Fruit fly (Drosophila melanogaster) whole organism, embryonic: ENCODE results near the gene CG6659.
A peak's percentile ranks its signal among the peaks of the same experiment; 100 is the strongest.

Experiments used
- CG11093 ChIP-seq: fragments of 200-800 bp; sonication (Bioruptor generic); IDR thresholded peaks from 3 replicates; pipeline ENCODE4 v1.3.6; 2022; ENCODE audit warnings: missing biosample characterization, missing genetic modification characterization
- CG11456 ChIP-seq: fragments of 200-800 bp; sonication (Bioruptor generic); IDR thresholded peaks from 3 replicates; pipeline ENCODE4 v1.3.6; 2022; ENCODE audit warnings: missing biosample characterization, missing genetic modification characterization
- CG12104 ChIP-seq: fragments of 200-800 bp; sonication (Bioruptor generic); optimal IDR thresholded peaks from 3 replicates; lab custom pipeline; 2016; ENCODE audit warnings: missing biosample characterization, missing genetic modification characterization
- CG13123 ChIP-seq: fragments of 200-800 bp; sonication (Bioruptor generic); optimal IDR thresholded peaks from 2 replicates; lab custom pipeline; 2016; ENCODE audit warnings: missing biosample characterization, missing genetic modification characterization
- CG13287 ChIP-seq: fragments of 200-800 bp; sonication (Bioruptor generic); IDR thresholded peaks from 2 replicates; pipeline ENCODE4 v1.3.6; 2022; ENCODE audit warnings: missing biosample characterization, missing genetic modification characterization; ENCODE audit not compliant: partially characterized antibody
- CG13624 ChIP-seq: fragments of 200-800 bp; sonication (Bioruptor generic); optimal IDR thresholded peaks from 2 replicates; lab custom pipeline; 2016; ENCODE audit warnings: missing biosample characterization, missing genetic modification characterization
- CG14441 ChIP-seq: fragments of 200-800 bp; sonication (Bioruptor generic); IDR thresholded peaks from 2 replicates; pipeline ENCODE4 v1.3.6; 2022; ENCODE audit warnings: missing biosample characterization, missing genetic modification characterization
- CG15696 ChIP-seq: fragments of 200-800 bp; sonication (Bioruptor generic); optimal IDR thresholded peaks from 2 replicates; lab custom pipeline; 2019; ENCODE audit warnings: missing biosample characterization, mild to moderate bottlenecking, missing genetic modification characterization, moderate library complexity
- CG16815 ChIP-seq: fragments of 200-800 bp; sonication (Bioruptor generic); optimal IDR thresholded peaks from 3 replicates; lab custom pipeline; 2017; ENCODE audit warnings: missing biosample characterization, mild to moderate bottlenecking, missing genetic modification characterization
- CG17802 ChIP-seq: fragments of 200-800 bp; sonication (Bioruptor generic); optimal IDR thresholded peaks from 2 replicates; lab custom pipeline; 2018; ENCODE audit warnings: missing biosample characterization, mild to moderate bottlenecking, missing genetic modification characterization, moderate library complexity
- CG18262 ChIP-seq: fragments of 200-800 bp; optimal IDR thresholded peaks from 3 replicates; lab custom pipeline; 2019; ENCODE audit warnings: missing biosample characterization, mild to moderate bottlenecking, missing genetic modification characterization, moderate library complexity
- CG2129 ChIP-seq: fragments of 200-800 bp; sonication (Bioruptor generic); IDR thresholded peaks from 2 replicates; pipeline ENCODE4 v1.3.6; 2022; ENCODE audit warnings: missing biosample characterization, missing genetic modification characterization; ENCODE audit not compliant: partially characterized antibody
- CG30020 ChIP-seq: fragments of 200-800 bp; optimal IDR thresholded peaks from 2 replicates; lab custom pipeline; 2019; ENCODE audit warnings: missing biosample characterization, mild to moderate bottlenecking, missing genetic modification characterization, moderate library complexity
- CG3847 ChIP-seq: fragments of 200-800 bp; sonication (Bioruptor generic); IDR thresholded peaks from 2 replicates; pipeline ENCODE4 v1.3.6; 2022; ENCODE audit warnings: missing biosample characterization, missing genetic modification characterization
- CG4328 ChIP-seq: fragments of 200-800 bp; sonication (Bioruptor generic); optimal IDR thresholded peaks from 3 replicates; lab custom pipeline; 2017; ENCODE audit warnings: missing biosample characterization, missing genetic modification reagents, missing genetic modification characterization
- CG6683 ChIP-seq: fragments of 200-800 bp; sonication (Bioruptor generic); optimal IDR thresholded peaks from 2 replicates; lab custom pipeline; 2017; ENCODE audit warnings: missing biosample characterization, mild to moderate bottlenecking, missing genetic modification characterization, missing genetic modification reagents
- CG7372 ChIP-seq: fragments of 200-800 bp; sonication (Bioruptor generic); IDR thresholded peaks from 2 replicates; pipeline ENCODE4 v1.3.6; 2022; ENCODE audit warnings: missing biosample characterization, missing genetic modification characterization
- CkIIα-i1 ChIP-seq: fragments of 200-800 bp; sonication (Bioruptor generic); IDR thresholded peaks from 2 replicates; pipeline ENCODE4 v1.3.6; 2022; ENCODE audit warnings: missing biosample characterization, missing genetic modification characterization
- Doc2 ChIP-seq: fragments of 200-800 bp; sonication (Bioruptor generic); IDR thresholded peaks from 2 replicates; pipeline ENCODE4 v1.3.6; 2022; ENCODE audit warnings: missing biosample characterization, missing genetic modification characterization
- Fer2 ChIP-seq: fragments of 200-800 bp; sonication (Bioruptor generic); optimal IDR thresholded peaks from 2 replicates; lab custom pipeline; 2018; ENCODE audit warnings: missing biosample characterization, mild to moderate bottlenecking, missing genetic modification characterization, moderate library complexity
- Fer3 ChIP-seq: fragments of 200-800 bp; sonication (Bioruptor generic); optimal IDR thresholded peaks from 2 replicates; lab custom pipeline; 2018; ENCODE audit warnings: missing biosample characterization, mild to moderate bottlenecking, missing genetic modification characterization, moderate library complexity
- H2.0 ChIP-seq: fragments of 200-800 bp; sonication (Bioruptor generic); IDR thresholded peaks from 2 replicates; pipeline ENCODE4 v1.3.6; 2022; ENCODE audit warnings: missing biosample characterization, missing genetic modification characterization
- Hsf ChIP-seq: fragments of 200-800 bp; sonication (Bioruptor generic); optimal IDR thresholded peaks from 3 replicates; lab custom pipeline; 2016; ENCODE audit warnings: missing biosample characterization, missing genetic modification characterization
- Lim3 ChIP-seq: fragments of 200-800 bp; sonication (Bioruptor generic); IDR thresholded peaks from 2 replicates; pipeline ENCODE4 v1.3.6; 2022; ENCODE audit warnings: missing biosample characterization, missing genetic modification characterization
- Nf-YA ChIP-seq: fragments of 200-800 bp; sonication (Bioruptor generic); IDR thresholded peaks from 2 replicates; pipeline ENCODE4 v1.3.6; 2022; ENCODE audit warnings: missing biosample characterization, missing genetic modification characterization
- Nf-YB ChIP-seq: fragments of 200-800 bp; sonication (Bioruptor generic); optimal IDR thresholded peaks from 3 replicates; lab custom pipeline; 2019; ENCODE audit warnings: missing biosample characterization, mild to moderate bottlenecking, missing genetic modification characterization, moderate library complexity
- Oli ChIP-seq: fragments of 200-800 bp; sonication (Bioruptor generic); optimal IDR thresholded peaks from 2 replicates; lab custom pipeline; 2018; ENCODE audit warnings: missing biosample characterization, mild to moderate bottlenecking, missing genetic modification characterization, moderate library complexity
- Opbp ChIP-seq: fragments of 200-800 bp; sonication (Bioruptor generic); IDR thresholded peaks from 3 replicates; pipeline ENCODE4 v1.3.6; 2022; ENCODE audit warnings: missing biosample characterization, missing genetic modification characterization; ENCODE audit not compliant: partially characterized antibody
- Spps ChIP-seq: fragments of 200-800 bp; sonication (Bioruptor generic); optimal IDR thresholded peaks from 2 replicates; lab custom pipeline; 2018; ENCODE audit warnings: missing biosample characterization, mild to moderate bottlenecking, missing genetic modification characterization
- abd-A ChIP-seq: fragments of 200-800 bp; sonication (Bioruptor generic); optimal IDR thresholded peaks from 3 replicates; lab custom pipeline; 2019; ENCODE audit warnings: missing biosample characterization, mild to moderate bottlenecking, missing genetic modification characterization, moderate library complexity
- ara ChIP-seq: fragments of 200-800 bp; sonication (Bioruptor generic); IDR thresholded peaks from 2 replicates; pipeline ENCODE4 v1.3.6; 2022; ENCODE audit warnings: missing biosample characterization, missing genetic modification characterization
- az2 ChIP-seq: fragments of 200-800 bp; sonication (Bioruptor generic); optimal IDR thresholded peaks from 3 replicates; lab custom pipeline; 2016; ENCODE audit warnings: missing biosample characterization, missing genetic modification characterization
- chm ChIP-seq: fragments of 200-800 bp; sonication (Bioruptor generic); IDR thresholded peaks from 2 replicates; pipeline ENCODE4 v1.3.6; 2022; ENCODE audit warnings: missing biosample characterization, missing genetic modification characterization
- crol ChIP-seq: fragments of 200-800 bp; sonication (Bioruptor generic); IDR thresholded peaks from 2 replicates; pipeline ENCODE4 v1.3.6; 2022; ENCODE audit warnings: missing biosample characterization, missing genetic modification characterization
- dpn ChIP-seq, 2 experiments: fragments of 200-800 bp; sonication (Bioruptor generic); optimal IDR thresholded peaks; 3 replicates each; lab custom pipeline; 2016; ENCODE audit warnings: missing biosample characterization in 2 of 2, missing genetic modification characterization in 2 of 2
- ems ChIP-seq: fragments of 200-800 bp; sonication (Bioruptor generic); optimal IDR thresholded peaks from 3 replicates; lab custom pipeline; 2016; ENCODE audit warnings: missing biosample characterization, missing genetic modification characterization
- fd102C ChIP-seq: fragments of 200-800 bp; sonication (Bioruptor generic); optimal IDR thresholded peaks from 2 replicates; lab custom pipeline; 2018; ENCODE audit warnings: missing biosample characterization, mild to moderate bottlenecking, missing genetic modification characterization, moderate library complexity
- insv ChIP-seq, 2 experiments: fragments of 200-800 bp; sonication (Bioruptor generic); optimal IDR thresholded peaks; 3 replicates each; lab custom pipeline; 2016 to 2018; ENCODE audit warnings: missing biosample characterization in 2 of 2, missing genetic modification characterization in 2 of 2
- lbe ChIP-seq: fragments of 200-800 bp; sonication (Bioruptor generic); optimal IDR thresholded peaks from 2 replicates; lab custom pipeline; 2016; ENCODE audit warnings: missing biosample characterization, mild to moderate bottlenecking, missing genetic modification characterization
- mam ChIP-seq: fragments of 200-800 bp; sonication (Bioruptor generic); optimal IDR thresholded peaks from 3 replicates; lab custom pipeline; 2016; ENCODE audit warnings: missing biosample characterization, missing genetic modification characterization
- mld ChIP-seq: fragments of 200-800 bp; sonication (Bioruptor generic); IDR thresholded peaks from 3 replicates; pipeline ENCODE4 v1.3.6; 2022; ENCODE audit warnings: missing biosample characterization, missing genetic modification characterization; ENCODE audit not compliant: partially characterized antibody
- nau ChIP-seq: fragments of 200-800 bp; sonication (Bioruptor generic); optimal IDR thresholded peaks from 3 replicates; lab custom pipeline; 2017; ENCODE audit warnings: missing biosample characterization, mild to moderate bottlenecking, missing genetic modification characterization, missing genetic modification reagents
- otp ChIP-seq: fragments of 200-800 bp; sonication (Bioruptor generic); IDR thresholded peaks from 3 replicates; pipeline ENCODE4, ENCODE4 v1.3.6; 2022; ENCODE audit warnings: missing biosample characterization, missing genetic modification characterization
- pb ChIP-seq: fragments of 200-800 bp; sonication (Bioruptor generic); optimal IDR thresholded peaks from 3 replicates; lab custom pipeline; 2016; ENCODE audit warnings: missing biosample characterization, missing genetic modification characterization
- sc ChIP-seq, 3 experiments: fragments of >200 bp in 2 of 3; fragments of 200-800 bp in 1 of 3; sonication (Bioruptor generic) in 1 of 3; optimal IDR thresholded peaks; 2 replicates in 2 of 3; 3 replicates in 1 of 3; lab custom pipeline; 2017; ENCODE audit warnings: mild to moderate bottlenecking in 1 of 3, missing biosample characterization in 1 of 3, missing genetic modification characterization in 1 of 3, missing genetic modification reagents in 1 of 3
- tll ChIP-seq, 2 experiments: fragments of 200-800 bp in 1 of 2; fragments of >200 bp in 1 of 2; sonication (Bioruptor generic) in 1 of 2; optimal IDR thresholded peaks; 2 replicates each; lab custom pipeline; 2017 to 2019; ENCODE audit warnings: missing biosample characterization in 2 of 2, missing genetic modification characterization in 2 of 2, mild to moderate bottlenecking in 1 of 2, moderate library complexity in 1 of 2
- usp ChIP-seq: fragments of >200 bp; optimal IDR thresholded peaks from 2 replicates; lab custom pipeline; 2017; ENCODE audit warnings: missing biosample characterization, missing genetic modification characterization
- zfh2 ChIP-seq: fragments of 200-800 bp; sonication (Bioruptor generic); optimal IDR thresholded peaks from 2 replicates; lab custom pipeline; 2016; ENCODE audit warnings: missing biosample characterization, missing genetic modification characterization

Gene CG6659

DNA sequence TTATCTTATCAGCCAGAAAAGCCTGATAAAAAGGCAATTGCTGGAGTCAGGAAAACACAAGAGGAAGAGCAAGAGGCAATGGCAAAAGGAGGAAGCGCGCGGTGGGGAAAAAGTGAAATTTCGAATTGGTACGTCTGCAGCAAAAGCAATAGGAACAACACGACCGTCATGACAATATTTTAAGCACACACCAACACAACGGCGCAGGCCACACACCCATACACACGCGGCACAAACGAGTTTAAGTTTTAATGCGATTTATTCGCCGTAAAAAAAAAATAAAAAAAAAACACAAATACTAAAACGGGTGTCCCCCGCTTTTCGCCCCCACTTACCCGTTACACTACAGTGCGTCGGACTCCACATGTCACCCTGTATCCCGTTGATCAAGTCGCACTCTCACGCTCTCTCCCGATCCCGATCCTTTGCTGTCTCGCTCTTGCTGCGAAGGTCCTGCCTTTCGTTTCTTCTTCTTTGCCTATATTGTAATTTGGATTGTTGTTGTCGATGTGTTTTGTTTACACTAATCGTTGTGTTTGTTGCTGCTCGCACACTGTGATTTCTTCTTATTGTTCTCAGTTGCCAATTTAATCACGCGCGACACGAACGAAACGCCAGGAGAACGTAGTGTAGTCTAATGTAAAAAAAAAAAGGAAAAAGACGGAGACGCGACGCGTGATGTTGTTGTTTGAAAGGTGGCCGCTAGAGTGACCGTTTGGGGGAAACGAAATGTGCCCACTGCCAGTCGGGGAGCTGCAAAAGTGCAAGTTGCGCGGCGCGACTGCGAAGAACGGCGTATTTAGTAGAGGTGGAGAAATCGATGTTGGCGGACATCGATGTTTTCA is 10.0 kb downstream of the CG6659 start, which contains the start of gene Rip11 (continued):
- TF ChIP-seq CG4328 (GFP tag; lab: Kevin White, UChicago) (peak; percentile 50), Doc2 (no peak), Hsf (GFP tag; lab: Kevin White, UChicago) (peak; percentile 4), CG7372 (GFP tag; lab: Robert Waterston, UW) (no peak; the same call in 1 of the 2 replicates), CG16815 (GFP tag; lab: Kevin White, UChicago) (no peak), CG12104 (GFP tag; lab: Kevin White, UChicago) (peak; percentile 15), CG6683 (GFP tag; lab: Kevin White, UChicago) (no peak), zfh2 (GFP tag; lab: Kevin White, UChicago) (no peak), sc (optimal IDR thresholded peaks at IDR 0.05; lab: Kevin White, UChicago) (no peak), sc (GFP tag; optimal IDR thresholded peaks at IDR 0.05; lab: Kevin White, UChicago) (no peak), usp (GFP tag; lab: Kevin White, UChicago) (no peak), CG11093 (GFP tag; lab: Robert Waterston, UW) (0 out of 3 replicates have a peak, but pooled peaks have one; percentile 40), dpn (GFP tag; optimal IDR thresholded peaks at IDR 0.05; lab: Kevin White, UChicago) (peak in 1 of 2 experiments; percentile 28), ems (GFP tag; lab: Kevin White, UChicago) (no peak), CG30020 (tag; lab: Kevin White, UChicago) (no peak), abd-A (tag; lab: Kevin White, UChicago) (no peak), Lim3 (GFP tag; lab: Robert Waterston, UW) (no peak), Fer2 (tag; lab: Kevin White, UChicago) (no peak), Fer3 (tag; lab: Kevin White, UChicago) (no peak), Nf-YA (GFP tag; lab: Robert Waterston, UW) (no peak), CG14441 (peak; percentile 39; the same call in 1 of the 2 replicates), pb (GFP tag; lab: Kevin White, UChicago) (peak; percentile 24), mld (GFP tag; lab: Robert Waterston, UW) (no peak), CG13287 (GFP tag; lab: Robert Waterston, UW) (no peak; the same call in 1 of the 2 replicates), insv (GFP tag; optimal IDR thresholded peaks at IDR 0.05; lab: Kevin White, UChicago) (no peak), CG13624 (peak; percentile 58), az2 (GFP tag; lab: Kevin White, UChicago) (peak; percentile 24), CG11456 (peak; percentile 62; the same call in 1 of the 3 replicates), chm (GFP tag; lab: Robert Waterston, UW) (peak; percentile 32), Nf-YB (GFP tag; lab: Kevin White, UChicago) (no peak), mam (GFP tag; lab: Kevin White, UChicago) (peak; percentile 29), otp (GFP tag; lab: Robert Waterston, UW) (peak; percentile 43; the same call in 1 of the 3 replicates), CG3847 (GFP tag; lab: Robert Waterston, UW) (no peak; the same call in 1 of the 2 replicates), lbe (peak; percentile 46), crol (GFP tag; lab: Robert Waterston, UW) (peak; percentile 85), Oli (no peak), tll (GFP tag; optimal IDR thresholded peaks at IDR 0.05; lab: Kevin White, UChicago) (no peak), CG18262 (tag; lab: Kevin White, UChicago) (no peak), fd102C (GFP tag; lab: Kevin White, UChicago) (no peak), Spps (tag; lab: Kevin White, UChicago) (no peak), CG15696 (tag; lab: Kevin White, UChicago) (peak; percentile 5), ara (no peak), CG17802 (tag; lab: Kevin White, UChicago) (no peak), H2.0 (GFP tag; lab: Robert Waterston, UW) (peak; percentile 36), CG13123 (GFP tag; lab: Kevin White, UChicago) (no peak), Opbp (GFP tag; lab: Robert Waterston, UW) (peak; percentile 57; the same call in 2 of the 3 replicates), nau (GFP tag; lab: Kevin White, UChicago) (no peak), CkIIα-i1 (no peak), CG2129 (no peak; the same call in 1 of the 2 replicates)
